Worm (Caenorhabditis elegans) whole organism, L3 larva: Measurements from ENCODE around the gene gtf-2H5.

Source experiments
- ceh-9 ChIP-seq: sonication (generic microtip); optimal IDR thresholded peaks from 2 replicates; lab custom pipeline; 2018; ENCODE audit warnings: missing biosample characterization, missing genetic modification characterization
- elt-1 ChIP-seq: fragments of 150-350 bp; optimal IDR thresholded peaks from 2 replicates; lab custom pipeline; 2014; ENCODE audit warnings: missing biosample characterization, missing genetic modification characterization
- nhr-11 ChIP-seq: fragments of 150-350 bp; optimal IDR thresholded peaks from 2 replicates; lab custom pipeline; 2014; ENCODE audit warnings: missing biosample characterization, missing genetic modification characterization
- nhr-12 ChIP-seq: fragments of 150-350 bp; optimal IDR thresholded peaks from 2 replicates; lab custom pipeline; 2014; ENCODE audit warnings: missing biosample characterization, missing genetic modification characterization
- nhr-25 ChIP-seq: sonication (generic microtip); optimal IDR thresholded peaks from 2 replicates; lab custom pipeline; 2017; ENCODE audit warnings: missing biosample characterization, missing genetic modification characterization
- nhr-77 ChIP-seq: fragments of 150-350 bp; optimal IDR thresholded peaks from 2 replicates; lab custom pipeline; 2014; ENCODE audit warnings: missing biosample characterization, missing genetic modification characterization
- zag-1 ChIP-seq: fragments of 150-350 bp; optimal IDR thresholded peaks from 2 replicates; lab custom pipeline; 2014; ENCODE audit warnings: missing biosample characterization, missing genetic modification characterization

DNA sequence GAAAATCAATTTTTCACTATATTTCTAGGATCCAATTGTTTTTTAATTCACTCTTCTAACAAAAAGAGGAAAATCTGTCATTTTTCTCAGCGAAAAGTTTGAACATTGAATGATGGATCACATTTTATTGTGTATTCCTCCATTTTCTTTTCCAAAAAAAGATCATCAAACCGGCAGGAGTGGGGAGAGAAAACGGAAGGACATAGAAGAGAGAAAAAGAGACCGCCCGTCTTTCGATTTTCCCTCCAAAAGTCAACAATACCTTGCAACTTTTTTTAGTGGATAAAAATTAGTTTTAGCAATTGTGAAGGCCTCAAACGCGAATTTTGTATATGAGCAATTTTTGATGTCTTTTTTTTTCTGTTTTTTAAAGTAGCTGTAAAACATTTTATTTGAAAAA, 13.6 kb downstream of the gtf-2H5 start:
- TF ChIP-seq nhr-11 (tag; lab: Kevin White, UChicago) = no peak
- TF ChIP-seq nhr-77 (tag; lab: Kevin White, UChicago) = no peak
- TF ChIP-seq nhr-12 = no peak
- TF ChIP-seq ceh-9 (tag; lab: Kevin White, UChicago) = no peak
- TF ChIP-seq elt-1 (tag; lab: Kevin White, UChicago) = no peak
- TF ChIP-seq nhr-25 = no peak
- TF ChIP-seq zag-1 (tag; lab: Kevin White, UChicago) = no peak
